Worm (Caenorhabditis elegans) whole organism, L4 larva: ENCODE results near the gene twk-31.
A peak's percentile ranks its signal among the peaks of the same experiment; 100 is the strongest.

Experiments used
- aha-1 ChIP-seq: fragments of 150-350 bp; peaks from one replicate; lab custom pipeline; 2014; ENCODE audit warnings: missing biosample characterization, missing genetic modification characterization
- attf-4 ChIP-seq: sonication (generic microtip); optimal IDR thresholded peaks from 3 replicates; lab custom pipeline; 2017; ENCODE audit warnings: missing biosample characterization, missing genetic modification characterization
- ceh-82 ChIP-seq: sonication (generic microtip); optimal IDR thresholded peaks from 2 replicates; lab custom pipeline; 2017; ENCODE audit warnings: missing biosample characterization, missing genetic modification characterization
- cey-2 ChIP-seq: sonication (generic microtip); optimal IDR thresholded peaks from 3 replicates; lab custom pipeline; 2017; ENCODE audit warnings: missing genetic modification characterization, mild to moderate bottlenecking, missing compliant biosample characterization, antibody characterized with exemption, borderline replicate concordance; ENCODE audit not compliant: insufficient read depth
- ctbp-1 ChIP-seq: fragments of 200-800 bp; sonication (Bioruptor generic); IDR thresholded peaks from 2 replicates; pipeline ENCODE4 v1.3.6; 2022; ENCODE audit warnings: missing genetic modification reagents, missing genetic modification characterization, missing compliant biosample characterization
- daf-16 ChIP-seq, 3 experiments: sonication (generic microtip); optimal IDR thresholded peaks; 2 replicates each; lab custom pipeline; 2016 to 2017; ENCODE audit warnings: missing genetic modification characterization in 3 of 3, missing genetic modification reagents in 3 of 3, mild to moderate bottlenecking in 2 of 3, missing compliant biosample characterization in 2 of 3, missing biosample characterization in 1 of 3, moderate library complexity in 1 of 3
- daf-8 ChIP-seq: fragments of 200-800 bp; sonication (Bioruptor generic); IDR thresholded peaks from 2 replicates; pipeline ENCODE4 v1.3.6; 2022; ENCODE audit warnings: missing genetic modification characterization, missing compliant biosample characterization
- dpl-1 ChIP-seq: fragments of 150-350 bp; optimal IDR thresholded peaks from 2 replicates; lab custom pipeline; 2014; ENCODE audit warnings: missing biosample characterization, missing genetic modification reagents, missing genetic modification characterization
- dve-1 ChIP-seq: sonication (generic microtip); optimal IDR thresholded peaks from 2 replicates; lab custom pipeline; 2017; ENCODE audit warnings: antibody characterized with exemption, mild to moderate bottlenecking, missing genetic modification characterization, missing compliant biosample characterization; ENCODE audit not compliant: insufficient read depth
- egl-27 ChIP-seq: sonication (generic microtip); optimal IDR thresholded peaks from 3 replicates; lab custom pipeline; 2017; ENCODE audit warnings: missing biosample characterization, missing genetic modification reagents, missing genetic modification characterization
- fos-1 ChIP-seq: fragments of 150-350 bp; optimal IDR thresholded peaks from 2 replicates; lab custom pipeline; 2014; ENCODE audit warnings: missing biosample characterization, missing genetic modification characterization
- gei-8 ChIP-seq: fragments of 200-800 bp; sonication (Bioruptor generic); optimal IDR thresholded peaks from 2 replicates; lab custom pipeline; 2018; ENCODE audit warnings: mild to moderate bottlenecking, missing genetic modification characterization, missing compliant biosample characterization
- hif-1 ChIP-seq, 2 experiments: sonication (generic microtip); optimal IDR thresholded peaks; 2 replicates each; lab custom pipeline; 2016 to 2017; ENCODE audit warnings: missing compliant biosample characterization in 2 of 2, missing genetic modification characterization in 2 of 2, missing genetic modification reagents in 2 of 2, missing genotype in 2 of 2, mild to moderate bottlenecking in 1 of 2
- hmg-1.1 ChIP-seq: fragments of 200-800 bp; sonication (Bioruptor generic); IDR thresholded peaks from 2 replicates; pipeline ENCODE4 v1.3.6; 2022; ENCODE audit warnings: missing genetic modification reagents, missing genetic modification characterization, missing compliant biosample characterization
- lin-1 ChIP-seq: fragments of 200-800 bp; sonication (Bioruptor generic); IDR thresholded peaks from 2 replicates; pipeline ENCODE4 v1.3.6; 2022; ENCODE audit warnings: missing genetic modification reagents, missing genetic modification characterization, missing compliant biosample characterization
- madf-5 ChIP-seq, 2 experiments: fragments of 200-800 bp; sonication (Bioruptor generic); IDR thresholded peaks; 2 replicates each; pipeline ENCODE4 v1.3.6; 2022; ENCODE audit warnings: missing compliant biosample characterization in 2 of 2, missing genetic modification characterization in 2 of 2
- madf-9 ChIP-seq: fragments of 200-800 bp; sonication (Bioruptor generic); conservative IDR thresholded peaks from 2 replicates; pipeline ENCODE4 v1.3.6; 2022; ENCODE audit warnings: missing genetic modification reagents, missing genetic modification characterization, missing compliant biosample characterization
- mdl-1 ChIP-seq, 2 experiments: fragments of 150-350 bp in 1 of 2; sonication (generic microtip) in 1 of 2; optimal IDR thresholded peaks; 2 replicates each; lab custom pipeline; 2014 to 2017; ENCODE audit warnings: missing biosample characterization in 2 of 2, missing genetic modification characterization in 2 of 2
- mxl-3 ChIP-seq: fragments of 200-800 bp; sonication (Bioruptor generic); optimal IDR thresholded peaks from 2 replicates; lab custom pipeline; 2018; ENCODE audit warnings: mild to moderate bottlenecking, missing genetic modification characterization, missing compliant biosample characterization
- nhr-10 ChIP-seq: fragments of 150-350 bp; optimal IDR thresholded peaks from 2 replicates; lab custom pipeline; 2014; ENCODE audit warnings: missing biosample characterization, missing genetic modification characterization
- nhr-102 ChIP-seq: sonication (generic microtip); optimal IDR thresholded peaks from 2 replicates; lab custom pipeline; 2016; ENCODE audit warnings: mild to moderate bottlenecking, missing genetic modification characterization, moderate library complexity, missing compliant biosample characterization
- nhr-11 ChIP-seq: fragments of 150-350 bp; optimal IDR thresholded peaks from 2 replicates; lab custom pipeline; 2014; ENCODE audit warnings: missing biosample characterization, missing genetic modification characterization
- nhr-237 ChIP-seq: sonication (generic microtip); optimal IDR thresholded peaks from 2 replicates; lab custom pipeline; 2017; ENCODE audit warnings: missing biosample characterization, missing genetic modification characterization
- nhr-25 ChIP-seq: sonication (generic microtip); optimal IDR thresholded peaks from 2 replicates; lab custom pipeline; 2017; ENCODE audit warnings: missing genetic modification characterization, mild to moderate bottlenecking, missing compliant biosample characterization, antibody characterized with exemption, moderate library complexity, borderline replicate concordance; ENCODE audit not compliant: insufficient read depth
- nhr-28 ChIP-seq: fragments of 150-350 bp; optimal IDR thresholded peaks from 2 replicates; lab custom pipeline; 2014; ENCODE audit warnings: missing biosample characterization, missing genetic modification characterization
- pha-4 ChIP-seq, 2 experiments: fragments of 150-350 bp in 1 of 2; fragments of 200-800 bp in 1 of 2; sonication (Bioruptor generic) in 1 of 2; IDR thresholded peaks in 1 of 2; optimal IDR thresholded peaks in 1 of 2; 2 replicates each; pipeline versions ENCODE4 v1.3.6 to Lab custom; 2014 to 2022; ENCODE audit warnings: missing genetic modification characterization in 2 of 2, missing genetic modification reagents in 2 of 2, missing biosample characterization in 1 of 2, missing compliant biosample characterization in 1 of 2
- php-3 ChIP-seq: fragments of 200-800 bp; sonication (Bioruptor generic); IDR thresholded peaks from 2 replicates; pipeline ENCODE4 v1.3.6; 2022; ENCODE audit warnings: missing genetic modification reagents, missing genetic modification characterization, missing compliant biosample characterization
- pqm-1 ChIP-seq: sonication (generic microtip); optimal IDR thresholded peaks from 2 replicates; lab custom pipeline; 2017; ENCODE audit warnings: missing biosample characterization, missing genetic modification characterization
- rbr-2 ChIP-seq: sonication (generic microtip); optimal IDR thresholded peaks from 2 replicates; lab custom pipeline; 2016; ENCODE audit warnings: missing genotype, missing genetic modification characterization, missing compliant biosample characterization
- set-16 ChIP-seq: fragments of 200-800 bp; sonication (Bioruptor generic); IDR thresholded peaks from 2 replicates; pipeline ENCODE4 v1.3.6; 2022; ENCODE audit warnings: missing genetic modification reagents, missing genetic modification characterization, missing compliant biosample characterization
- skn-1 ChIP-seq: fragments of 150-350 bp; optimal IDR thresholded peaks from 2 replicates; lab custom pipeline; 2014; ENCODE audit warnings: missing biosample characterization, missing genetic modification characterization
- spr-1 ChIP-seq: sonication (generic microtip); optimal IDR thresholded peaks from 2 replicates; lab custom pipeline; 2016; ENCODE audit warnings: mild to moderate bottlenecking, missing genetic modification characterization, missing compliant biosample characterization
- unc-62 ChIP-seq, 3 experiments: fragments of 150-350 bp in 1 of 3; sonication (generic microtip); optimal IDR thresholded peaks in 2 of 3; peaks in 1 of 3; 1 replicate in 1 of 3; 2 replicates in 2 of 3; lab custom pipeline; 2014 to 2017; ENCODE audit warnings: missing biosample characterization in 3 of 3, missing genetic modification characterization in 3 of 3, missing genetic modification reagents in 3 of 3, missing genotype in 1 of 3
- zfp-2 ChIP-seq: sonication (generic microtip); optimal IDR thresholded peaks from 2 replicates; lab custom pipeline; 2016; ENCODE audit warnings: mild to moderate bottlenecking, missing genetic modification characterization, missing compliant biosample characterization
- zfp-3 ChIP-seq: fragments of 200-800 bp; sonication (Bioruptor generic); conservative IDR thresholded peaks from 2 replicates; pipeline ENCODE4 v1.3.6; 2022; ENCODE audit warnings: missing genetic modification reagents, missing genetic modification characterization, missing compliant biosample characterization

The twk-31 gene

ce11 chrIII:11452530-11452929 lies 42.1 kb downstream of the twk-31 start:
- TF ChIP-seq nhr-25 (tag; lab: Kevin White, UChicago): no peak
- peak in 1 of 2 experiments; percentile 89 for TF ChIP-seq unc-62 (GFP tag; optimal IDR thresholded peaks at IDR 0.05 in 1 of 2; lab: Kevin White, UChicago)
- TF ChIP-seq unc-62 (tag; optimal IDR thresholded peaks at IDR 0.05; lab: Kevin White, UChicago): no peak
- TF ChIP-seq, all 104 proteins: peak for 1

- peak; percentile 60 for TF ChIP-seq aha-1 (tag; lab: Kevin White, UChicago)
- TF ChIP-seq spr-1 (tag; lab: Kevin White, UChicago): no peak
Measured at ce11 chrIII:11453970-11454369, 43.5 kb downstream of the twk-31 start.

- TF ChIP-seq unc-62 (GFP tag; optimal IDR thresholded peaks at IDR 0.05 in 1 of 2; lab: Kevin White, UChicago): peak in 1 of 2 experiments; percentile 69
- no peak for TF ChIP-seq unc-62 (tag; optimal IDR thresholded peaks at IDR 0.05; lab: Kevin White, UChicago)
- TF ChIP-seq zfp-2 (tag; lab: Kevin White, UChicago): no peak
Measured at ce11 chrIII:11456577-11456976, 46.1 kb downstream of the twk-31 start, which contains the start of gene plr-1. plr-1 (plus strand) TSS chrIII:11456877.

ce11 chrIII:11457911-11458310 lies 47.4 kb downstream of the twk-31 start:
- no peak for TF ChIP-seq ceh-82
- TF ChIP-seq rbr-2: no peak
- TF ChIP-seq skn-1: no peak
- TF ChIP-seq set-16 (GFP tag; lab: Robert Waterston, UW): no peak

ce11 chrIII:11459041-11459440 lies 48.6 kb downstream of the twk-31 start:
- TF ChIP-seq cey-2 (no peak), hmg-1.1 (0 out of 2 replicates have a peak, but pooled peaks have one; percentile 7)

ce11 chrIII:11459802-11460201 lies 49.3 kb downstream of the twk-31 start:
- TF ChIP-seq dve-1 (tag; lab: Kevin White, UChicago) (no peak), daf-8 (GFP tag; lab: Robert Waterston, UW) (no peak), madf-5 (GFP tag; IDR thresholded peaks at IDR 0.05; lab: Robert Waterston, UW) (no peak), fos-1 (tag; lab: Kevin White, UChicago) (no peak), mxl-3 (no peak)

- TF ChIP-seq aha-1 (tag; lab: Kevin White, UChicago) (peak; percentile 92), nhr-237 (tag; lab: Kevin White, UChicago) (no peak), ctbp-1 (GFP tag; lab: Robert Waterston, UW) (no peak), egl-27 (tag; lab: Kevin White, UChicago) (no peak)
- TF ChIP-seq, all 104 proteins: peak for 1
Measured at ce11 chrIII:11462332-11462731, 51.9 kb downstream of the twk-31 start.

- TF ChIP-seq hif-1 (tag; optimal IDR thresholded peaks at IDR 0.05; lab: Kevin White, UChicago) (peak in 1 of 2 experiments; percentile 25), gei-8 (GFP tag; lab: Kevin White, UChicago) (no peak), spr-1 (tag; lab: Kevin White, UChicago) (peak; percentile 78), daf-16 (GFP tag; optimal IDR thresholded peaks at IDR 0.05; lab: Kevin White, UChicago) (no peak), daf-16 (tag; optimal IDR thresholded peaks at IDR 0.05; lab: Kevin White, UChicago) (peak; percentile 39), pha-4 (GFP tag; IDR thresholded peaks at IDR 0.05; lab: Robert Waterston, UW) (peak; percentile 62), pha-4 (tag; optimal IDR thresholded peaks at IDR 0.05; lab: Kevin White, UChicago) (no peak), nhr-11 (tag; lab: Kevin White, UChicago) (no peak), pqm-1 (tag; lab: Kevin White, UChicago) (peak; percentile 32), unc-62 (GFP tag; optimal IDR thresholded peaks at IDR 0.05 in 1 of 2; lab: Kevin White, UChicago) (no peak), unc-62 (tag; optimal IDR thresholded peaks at IDR 0.05; lab: Kevin White, UChicago) (no peak), attf-4 (tag; lab: Kevin White, UChicago) (no peak), dpl-1 (GFP tag; lab: Kevin White, UChicago) (peak; percentile 21), php-3 (GFP tag; lab: Robert Waterston, UW) (peak; percentile 64), zfp-2 (tag; lab: Kevin White, UChicago) (no peak), nhr-28 (peak; percentile 43), mdl-1 (tag; optimal IDR thresholded peaks at IDR 0.05; lab: Kevin White, UChicago) (peak in 1 of 2 experiments; percentile 41), madf-9 (no peak), zfp-3 (GFP tag; lab: Robert Waterston, UW) (peak; percentile 78; the same call in 1 of the 2 replicates), nhr-102 (tag; lab: Kevin White, UChicago) (peak; percentile 71), lin-1 (peak; percentile 83), hmg-1.1 (peak; percentile 68; the same call in 1 of the 2 replicates), nhr-10 (tag; lab: Kevin White, UChicago) (peak; percentile 8)
Measured at ce11 chrIII:11463726-11464125, 53.2 kb downstream of the twk-31 start.
